Worm (Caenorhabditis elegans) whole organism, L4/young adult: ENCODE measurements around the gene T22B2.5.

Experiments
- W03F9.2 ChIP-seq: fragments of 150-350 bp; optimal IDR thresholded peaks from 2 replicates; lab custom pipeline; 2014; ENCODE audit warnings: missing biosample characterization, missing genetic modification characterization
- dao-5 ChIP-seq: sonication (generic microtip); optimal IDR thresholded peaks from 2 replicates; lab custom pipeline; 2016; ENCODE audit warnings: missing genotype, missing genetic modification characterization, moderate library complexity, missing compliant biosample characterization

DNA sequence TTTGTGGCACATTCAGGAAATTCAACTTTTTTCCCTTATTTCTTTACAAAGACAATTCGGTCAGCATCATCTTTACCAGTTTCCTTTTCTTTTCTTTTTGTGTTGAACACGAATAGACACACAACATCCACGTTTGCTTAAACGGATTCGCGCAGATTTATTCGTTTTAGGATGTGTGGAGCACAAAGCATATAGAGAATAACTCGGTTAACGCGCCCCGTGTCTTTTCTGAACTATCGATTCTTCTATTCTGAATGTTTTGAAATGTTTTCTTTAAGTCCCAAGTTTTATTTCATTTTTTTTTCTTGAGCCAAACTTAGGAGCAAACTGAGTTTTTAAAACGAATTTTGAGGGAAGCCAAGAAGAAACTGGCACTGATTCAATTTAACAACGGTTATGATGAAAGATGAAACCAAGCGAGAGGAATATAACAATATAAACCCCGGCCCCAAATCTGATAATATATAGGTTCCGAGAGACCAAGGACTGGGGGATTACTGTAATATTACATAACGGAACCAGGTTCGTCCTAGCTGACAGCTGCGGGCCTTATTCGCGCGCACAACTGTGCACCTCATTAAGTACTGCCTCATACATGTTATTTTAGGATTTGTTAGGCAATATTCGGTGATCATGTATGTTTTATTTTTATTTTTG lies 39.5 kb downstream of the T22B2.5 start:
- TF ChIP-seq W03F9.2 (no peak), dao-5 (tag; lab: Kevin White, UChicago) (no peak)
